Fruit fly (Drosophila melanogaster) whole organism, prepupa: Measurements from ENCODE around the gene Dsp1.

Experiments
- Blimp-1 ChIP-seq: fragments of 200-800 bp; sonication (Bioruptor generic); optimal IDR thresholded peaks from 3 replicates; lab custom pipeline; 2017; ENCODE audit warnings: missing biosample characterization, missing genetic modification characterization, mild to moderate bottlenecking, moderate library complexity, missing genetic modification reagents
- CG10631 ChIP-seq: fragments of 200-800 bp; sonication (Bioruptor generic); optimal IDR thresholded peaks from 2 replicates; lab custom pipeline; 2016; ENCODE audit warnings: missing biosample characterization, missing genetic modification characterization
- CG10669 ChIP-seq: fragments of 200-800 bp; sonication (Bioruptor generic); optimal IDR thresholded peaks from 3 replicates; lab custom pipeline; 2018; ENCODE audit warnings: missing biosample characterization, mild to moderate bottlenecking, missing genetic modification characterization, moderate library complexity
- CG11762 ChIP-seq: fragments of 200-800 bp; sonication (Bioruptor generic); optimal IDR thresholded peaks from 3 replicates; lab custom pipeline; 2016; ENCODE audit warnings: missing biosample characterization, missing genetic modification characterization; ENCODE audit not compliant: insufficient read depth
- CG11902 ChIP-seq: fragments of 200-800 bp; sonication (Bioruptor generic); optimal IDR thresholded peaks from 3 replicates; lab custom pipeline; 2016; ENCODE audit warnings: missing biosample characterization, missing genetic modification characterization
- CG15336 ChIP-seq: fragments of 200-800 bp; sonication (Bioruptor generic); IDR thresholded peaks from 2 replicates; pipeline ENCODE4 v1.3.6; 2022; ENCODE audit warnings: missing biosample characterization, missing genetic modification characterization
- CG16779 ChIP-seq: fragments of 200-800 bp; sonication (Bioruptor generic); optimal IDR thresholded peaks from 3 replicates; lab custom pipeline; 2017; ENCODE audit warnings: missing biosample characterization, mild to moderate bottlenecking, missing genetic modification characterization
- CG3032 ChIP-seq: fragments of 200-800 bp; optimal IDR thresholded peaks from 2 replicates; lab custom pipeline; 2019; ENCODE audit warnings: missing biosample characterization, mild to moderate bottlenecking, missing genetic modification characterization, moderate library complexity
- CG31627 ChIP-seq: fragments of 200-800 bp; sonication (Bioruptor generic); optimal IDR thresholded peaks from 3 replicates; lab custom pipeline; 2016; ENCODE audit warnings: missing biosample characterization, missing genetic modification characterization
- CG3919 ChIP-seq: fragments of 200-800 bp; sonication (Bioruptor generic); optimal IDR thresholded peaks from 3 replicates; lab custom pipeline; 2016; ENCODE audit warnings: missing biosample characterization, missing genetic modification characterization
- CG6163 ChIP-seq: fragments of 200-800 bp; sonication (Bioruptor generic); IDR thresholded peaks from 3 replicates; pipeline ENCODE4 v1.3.6; 2022; ENCODE audit warnings: missing biosample characterization, missing genetic modification characterization
- CG6792 ChIP-seq: fragments of 200-800 bp; sonication (Bioruptor generic); optimal IDR thresholded peaks from 3 replicates; lab custom pipeline; 2016; ENCODE audit warnings: missing biosample characterization, missing genetic modification characterization
- CG6854 ChIP-seq: fragments of 200-800 bp; sonication (Bioruptor generic); optimal IDR thresholded peaks from 2 replicates; lab custom pipeline; 2017; ENCODE audit warnings: missing biosample characterization, mild to moderate bottlenecking, missing genetic modification characterization
- CG8119 ChIP-seq: fragments of 200-800 bp; sonication (Bioruptor generic); IDR thresholded peaks from 3 replicates; pipeline ENCODE4 v1.3.6; 2022; ENCODE audit warnings: missing biosample characterization, missing genetic modification characterization
- CG8319 ChIP-seq: fragments of 200-800 bp; sonication (Bioruptor generic); optimal IDR thresholded peaks from 3 replicates; lab custom pipeline; 2016; ENCODE audit warnings: missing biosample characterization, missing genetic modification characterization
- CG8632 ChIP-seq: fragments of 200-800 bp; sonication (Bioruptor generic); optimal IDR thresholded peaks from 3 replicates; lab custom pipeline; 2016; ENCODE audit warnings: missing biosample characterization, missing genetic modification characterization
- Eip78C ChIP-seq: fragments of 200-800 bp; sonication (Bioruptor generic); peaks from one replicate; lab custom pipeline; 2016; ENCODE audit warnings: missing biosample characterization, missing genetic modification characterization
- Eip93F ChIP-seq: fragments of 200-800 bp; sonication (Bioruptor generic); optimal IDR thresholded peaks from 2 replicates; lab custom pipeline; 2016; ENCODE audit warnings: missing biosample characterization, mild to moderate bottlenecking, missing genetic modification characterization
- Ets21C ChIP-seq: fragments of 200-800 bp; sonication (Bioruptor generic); optimal IDR thresholded peaks from 3 replicates; lab custom pipeline; 2016; ENCODE audit warnings: missing biosample characterization, missing genetic modification characterization
- Ets96B ChIP-seq: fragments of 200-800 bp; optimal IDR thresholded peaks from 2 replicates; lab custom pipeline; 2019; ENCODE audit warnings: missing biosample characterization, mild to moderate bottlenecking, missing genetic modification characterization, moderate library complexity
- Gug ChIP-seq: fragments of 200-800 bp; sonication (Bioruptor generic); IDR thresholded peaks from 2 replicates; pipeline ENCODE4 v1.3.6; 2022; ENCODE audit warnings: missing biosample characterization, missing genetic modification characterization
- Hr38 ChIP-seq: sonication (Bioruptor generic); optimal IDR thresholded peaks from 2 replicates; lab custom pipeline; 2016; ENCODE audit warnings: missing biosample characterization, missing genetic modification characterization
- Hr39 ChIP-seq: fragments of 200-800 bp; sonication (Bioruptor generic); optimal IDR thresholded peaks from 2 replicates; lab custom pipeline; 2016; ENCODE audit warnings: missing biosample characterization, missing genetic modification characterization
- Hr4 ChIP-seq: fragments of 200-800 bp; sonication (Bioruptor generic); optimal IDR thresholded peaks from 3 replicates; lab custom pipeline; 2016; ENCODE audit warnings: missing biosample characterization, missing genetic modification characterization
- Lpt ChIP-seq: fragments of 200-800 bp; sonication (Bioruptor generic); optimal IDR thresholded peaks from 3 replicates; lab custom pipeline; 2016; ENCODE audit warnings: missing biosample characterization, missing genetic modification characterization
- Met ChIP-seq: fragments of 200-800 bp; sonication (Bioruptor generic); optimal IDR thresholded peaks from 3 replicates; lab custom pipeline; 2016; ENCODE audit warnings: missing biosample characterization, missing genetic modification characterization
- Smox ChIP-seq: fragments of 200-800 bp; sonication (Bioruptor generic); optimal IDR thresholded peaks from 3 replicates; lab custom pipeline; 2016; ENCODE audit warnings: missing biosample characterization, missing genetic modification characterization
- Sox102F ChIP-seq: fragments of 200-800 bp; sonication (Bioruptor generic); optimal IDR thresholded peaks from 2 replicates; lab custom pipeline; 2016; ENCODE audit warnings: missing biosample characterization, mild to moderate bottlenecking, missing genetic modification characterization
- Sox14 ChIP-seq: fragments of 200-800 bp; sonication (Bioruptor generic); optimal IDR thresholded peaks from 3 replicates; lab custom pipeline; 2016; ENCODE audit warnings: missing biosample characterization, missing genetic modification characterization
- Sox15 ChIP-seq: fragments of 200-800 bp; sonication (Bioruptor generic); optimal IDR thresholded peaks from 3 replicates; lab custom pipeline; 2016; ENCODE audit warnings: missing biosample characterization, missing genetic modification characterization
- cyc ChIP-seq: fragments of 200-800 bp; sonication (Bioruptor generic); optimal IDR thresholded peaks from 3 replicates; lab custom pipeline; 2016; ENCODE audit warnings: missing biosample characterization, missing genetic modification characterization
- eg ChIP-seq: fragments of 200-800 bp; sonication (Bioruptor generic); IDR thresholded peaks from 3 replicates; pipeline ENCODE4 v1.3.6; 2022; ENCODE audit warnings: missing biosample characterization, missing genetic modification characterization
- esn ChIP-seq: fragments of 200-800 bp; sonication (Bioruptor generic); optimal IDR thresholded peaks from 2 replicates; lab custom pipeline; 2016; ENCODE audit warnings: missing biosample characterization, mild to moderate bottlenecking, missing genetic modification characterization, moderate library complexity
- fd59A ChIP-seq: fragments of 200-800 bp; sonication (Bioruptor generic); optimal IDR thresholded peaks from 2 replicates; lab custom pipeline; 2017; ENCODE audit warnings: missing biosample characterization, mild to moderate bottlenecking, missing genetic modification characterization, missing genetic modification reagents
- fd85E ChIP-seq: fragments of 200-800 bp; sonication (Bioruptor generic); optimal IDR thresholded peaks from 3 replicates; lab custom pipeline; 2016; ENCODE audit warnings: missing biosample characterization, missing genetic modification characterization
- fkh ChIP-seq: fragments of 200-800 bp; sonication (Bioruptor generic); optimal IDR thresholded peaks from 3 replicates; lab custom pipeline; 2017; ENCODE audit warnings: missing biosample characterization, mild to moderate bottlenecking, missing genetic modification characterization, moderate library complexity
- net ChIP-seq: fragments of 200-800 bp; sonication (Bioruptor generic); optimal IDR thresholded peaks from 3 replicates; lab custom pipeline; 2016; ENCODE audit warnings: missing biosample characterization, missing genetic modification characterization
- pdm3 ChIP-seq: fragments of 200-800 bp; sonication (Bioruptor generic); optimal IDR thresholded peaks from 3 replicates; lab custom pipeline; 2016; ENCODE audit warnings: missing biosample characterization, missing genetic modification characterization
- salr ChIP-seq, 2 experiments: fragments of 200-800 bp; sonication (Bioruptor generic); optimal IDR thresholded peaks; 3 replicates each; lab custom pipeline; 2016 to 2018; ENCODE audit warnings: missing biosample characterization in 2 of 2, missing genetic modification characterization in 2 of 2, mild to moderate bottlenecking in 1 of 2
- svp ChIP-seq: fragments of 200-800 bp; sonication (Bioruptor generic); peaks from one replicate; lab custom pipeline; 2016; ENCODE audit warnings: missing biosample characterization, missing genetic modification characterization
- topi ChIP-seq: fragments of 200-800 bp; sonication (Bioruptor generic); optimal IDR thresholded peaks from 3 replicates; lab custom pipeline; 2016; ENCODE audit warnings: missing biosample characterization, missing genetic modification characterization
- vri ChIP-seq: fragments of 200-800 bp; sonication (Bioruptor generic); optimal IDR thresholded peaks from 3 replicates; lab custom pipeline; 2016; ENCODE audit warnings: missing biosample characterization, mild to moderate bottlenecking, missing genetic modification characterization

The Dsp1 gene

dm6 chrX:16374059-16374458, 40.6 kb downstream of the Dsp1 start:
- TF ChIP-seq Smox (GFP tag; lab: Kevin White, UChicago) = no peak
- no peak for TF ChIP-seq CG6163 (GFP tag; lab: Robert Waterston, UW)
- no peak for TF ChIP-seq net (GFP tag; lab: Kevin White, UChicago)
- no peak for TF ChIP-seq fkh (GFP tag; lab: Kevin White, UChicago)
- no peak for TF ChIP-seq Sox102F

DNA sequence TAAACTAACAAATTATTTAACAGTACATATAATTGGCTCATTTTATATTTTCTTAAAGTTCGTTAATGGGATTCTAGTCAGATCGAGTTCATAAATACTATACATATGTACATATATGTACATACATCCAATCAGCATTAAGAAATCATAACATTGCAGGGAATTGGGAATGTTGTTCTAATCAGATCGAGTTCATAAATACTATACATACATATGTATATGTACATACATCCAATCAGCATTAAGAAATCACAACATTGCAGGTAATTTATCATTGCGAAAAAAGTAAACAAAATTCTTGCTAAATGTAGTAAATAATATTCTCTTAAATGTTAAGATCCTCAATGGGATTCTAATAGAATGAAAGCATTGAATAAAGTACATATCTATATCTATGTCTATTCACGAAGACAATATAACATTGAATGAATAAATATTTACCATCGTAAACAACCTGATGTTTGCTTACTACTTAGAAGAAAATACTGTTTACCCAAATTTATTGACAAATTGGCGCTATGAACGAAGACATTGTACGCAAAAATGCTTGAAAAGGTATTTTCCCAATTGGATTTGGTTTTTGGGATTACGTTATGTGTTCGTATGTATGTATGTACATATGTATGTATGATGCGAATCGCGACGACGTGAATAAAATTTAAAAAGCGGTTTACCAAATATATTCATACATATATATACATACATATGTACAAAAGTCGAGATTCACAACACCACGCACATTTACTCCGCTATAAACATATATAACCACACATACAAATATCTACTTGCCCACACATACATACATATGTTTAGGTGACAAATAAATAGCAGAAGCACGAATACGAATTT, 50.5 kb downstream of the Dsp1 start:
- TF ChIP-seq Eip78C (GFP tag; lab: Kevin White, UChicago) = peak; percentile 62
- TF ChIP-seq CG8119 (GFP tag; lab: Robert Waterston, UW) = no peak
- TF ChIP-seq CG6854 (GFP tag; lab: Kevin White, UChicago) = no peak
- no peak for TF ChIP-seq Gug (GFP tag; lab: Robert Waterston, UW)
- TF ChIP-seq fkh (GFP tag; lab: Kevin White, UChicago) = peak; percentile 86
- TF ChIP-seq Hr39 (GFP tag; lab: Kevin White, UChicago) = no peak
- TF ChIP-seq Lpt (GFP tag; lab: Kevin White, UChicago) = no peak
- TF ChIP-seq Smox (GFP tag; lab: Kevin White, UChicago) = no peak
- no peak for TF ChIP-seq CG16779 (tag; lab: Kevin White, UChicago)
- TF ChIP-seq Sox14 (GFP tag; lab: Kevin White, UChicago) = no peak
- TF ChIP-seq CG15336 (GFP tag; lab: Robert Waterston, UW) = peak; percentile 14; the same call in 1 of the 2 replicates

DNA sequence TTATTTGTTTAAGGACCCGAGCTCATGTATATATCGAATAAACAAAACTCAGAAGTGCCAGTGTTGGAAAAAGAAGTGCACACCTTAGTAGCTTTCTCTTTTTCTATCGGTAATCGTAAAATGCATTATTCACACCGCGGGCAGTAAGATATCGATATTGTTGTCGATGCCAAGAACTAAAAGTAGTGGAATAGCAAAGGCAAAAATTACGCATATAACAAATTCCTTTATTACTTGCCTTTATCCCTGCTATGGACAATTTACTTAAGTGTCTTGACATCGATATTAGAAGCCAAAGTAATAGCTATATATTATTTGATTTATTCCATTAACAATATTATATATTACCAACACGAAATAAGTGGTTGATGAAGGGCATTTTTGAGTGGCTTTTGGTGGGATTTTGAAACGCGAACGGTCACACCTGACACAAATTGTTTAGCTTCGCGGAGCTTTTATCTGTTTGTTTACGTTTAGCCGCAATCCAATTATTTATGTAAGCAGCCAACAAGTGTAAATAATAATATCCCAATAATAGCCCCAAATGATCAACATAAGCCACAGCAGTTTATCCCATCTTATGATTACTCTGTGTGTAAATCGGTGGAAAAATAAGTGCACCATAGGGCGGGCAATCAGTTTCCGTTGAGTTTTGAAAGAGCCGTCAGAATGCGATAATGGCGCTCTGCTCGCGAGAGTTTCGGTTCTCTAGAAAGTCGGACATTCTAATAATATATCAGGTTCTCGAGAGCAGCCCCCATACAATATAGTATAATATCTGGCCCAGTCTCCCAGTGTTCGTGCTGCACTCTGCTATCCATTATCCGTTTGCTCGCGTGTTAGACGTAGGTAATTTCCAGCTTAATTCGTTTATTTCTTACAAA, 51.7 kb downstream of the Dsp1 start, which contains the start of the genes CG9992 and CG4239:
TSS of gene CG9992 (minus strand) at position 66 of the 884 bp plus-strand sequence.
TSS of gene CG4239 (plus strand) at position 436 of the 884 bp plus-strand sequence.
- TF ChIP-seq Ets21C (GFP tag; lab: Kevin White, UChicago) (peak; percentile 56), fd59A (GFP tag; lab: Kevin White, UChicago) (peak; percentile 19), CG10669 (GFP tag; lab: Kevin White, UChicago) (no peak), CG3919 (no peak), Hr38 (GFP tag; lab: Kevin White, UChicago) (no peak), Blimp-1 (GFP tag; lab: Kevin White, UChicago) (peak; percentile 62), esn (GFP tag; lab: Kevin White, UChicago) (peak; percentile 51), vri (GFP tag; lab: Kevin White, UChicago) (no peak), CG8632 (GFP tag; lab: Kevin White, UChicago) (peak; percentile 3), CG8319 (GFP tag; lab: Kevin White, UChicago) (peak; percentile 9), Met (GFP tag; lab: Kevin White, UChicago) (peak; percentile 52), fkh (GFP tag; lab: Kevin White, UChicago) (peak; percentile 76), net (GFP tag; lab: Kevin White, UChicago) (no peak), salr (GFP tag; optimal IDR thresholded peaks at IDR 0.05; lab: Kevin White, UChicago) (no peak), Sox14 (GFP tag; lab: Kevin White, UChicago) (peak; percentile 19), fd85E (GFP tag; lab: Kevin White, UChicago) (no peak), Sox102F (no peak), CG15336 (GFP tag; lab: Robert Waterston, UW) (peak; percentile 16; the same call in 1 of the 2 replicates), pdm3 (GFP tag; lab: Kevin White, UChicago) (no peak), CG11762 (GFP tag; lab: Kevin White, UChicago) (no peak), CG16779 (tag; lab: Kevin White, UChicago) (no peak), eg (GFP tag; lab: Robert Waterston, UW) (peak; percentile 68), cyc (GFP tag; lab: Kevin White, UChicago) (peak; percentile 62), CG3032 (peak; percentile 75), CG6854 (GFP tag; lab: Kevin White, UChicago) (no peak), Sox15 (GFP tag; lab: Kevin White, UChicago) (peak; percentile 67), Eip93F (peak; percentile 28), CG6163 (GFP tag; lab: Robert Waterston, UW) (peak; percentile 53; the same call in 1 of the 3 replicates), CG6792 (GFP tag; lab: Kevin White, UChicago) (peak; percentile 6), topi (GFP tag; lab: Kevin White, UChicago) (peak; percentile 43), CG10631 (GFP tag; lab: Kevin White, UChicago) (peak; percentile 65), Hr4 (GFP tag; lab: Kevin White, UChicago) (peak; percentile 51), CG8119 (GFP tag; lab: Robert Waterston, UW) (peak; percentile 48; the same call in 1 of the 3 replicates), CG11902 (peak; percentile 60), CG31627 (GFP tag; lab: Kevin White, UChicago) (peak; percentile 75), Ets96B (peak; percentile 49), svp (GFP tag; lab: Kevin White, UChicago) (no peak)
